Fruit fly (Drosophila melanogaster): Measurements from ENCODE around the gene KrT95D.
A peak's percentile ranks its signal among the peaks of the same experiment; 100 is the strongest.

The KrT95D gene

dm6 chr3R:23992823-23993797 lies 38.5 kb downstream of the KrT95D start, which contains the start of the genes Epp and Rab7 (continued):
- TF ChIP-seq rib (GFP tag; IDR thresholded peaks at IDR 0.05), result no peak
- TF ChIP-seq Camta (GFP tag; optimal IDR thresholded peaks at IDR 0.05), result peak; percentile 5
- TF ChIP-seq pb (GFP tag; optimal IDR thresholded peaks at IDR 0.05), result peak; percentile 51
- TF ChIP-seq CG15514 (GFP tag; optimal IDR thresholded peaks at IDR 0.05), result peak; percentile 66
- no peak for TF ChIP-seq CG17359 (tag; optimal IDR thresholded peaks at IDR 0.05)
- TF ChIP-seq Ada2b (GFP tag; IDR thresholded peaks at IDR 0.05), result no peak
- no peak for TF ChIP-seq Optix (GFP tag; IDR thresholded peaks at IDR 0.05)
- TF ChIP-seq B-H1 (GFP tag; IDR thresholded peaks at IDR 0.05), result no peak
- peak; percentile 97 for TF ChIP-seq CG13624 (GFP tag; optimal IDR thresholded peaks at IDR 0.05)
- TF ChIP-seq p53 (GFP tag; optimal IDR thresholded peaks at IDR 0.05), result peak; percentile 32
- TF ChIP-seq CG2116 (GFP tag; optimal IDR thresholded peaks at IDR 0.05), result peak; percentile 95
- TF ChIP-seq CG14441 (GFP tag; IDR thresholded peaks at IDR 0.05), result no peak
- no peak for TF ChIP-seq cad (GFP tag; optimal IDR thresholded peaks at IDR 0.05)

- TF ChIP-seq CG10321 (GFP tag; IDR thresholded peaks at IDR 0.05), result no peak
- no peak for TF ChIP-seq CG7372 (GFP tag; IDR thresholded peaks at IDR 0.05)
- no peak for TF ChIP-seq Abd-B (GFP tag; optimal IDR thresholded peaks at IDR 0.05)
- no peak for TF ChIP-seq MTF-1 (GFP tag; optimal IDR thresholded peaks at IDR 0.05; ENCODE audit: borderline replicate concordance)
- TF ChIP-seq PHDP (tag; optimal IDR thresholded peaks at IDR 0.05), result no peak
- TF ChIP-seq Fer3 (tag; optimal IDR thresholded peaks at IDR 0.05), result no peak
- no peak for TF ChIP-seq CG15696 (tag; optimal IDR thresholded peaks at IDR 0.05)
- no peak for TF ChIP-seq CG30020 (tag; optimal IDR thresholded peaks at IDR 0.05)
- TF ChIP-seq D19A (tag; optimal IDR thresholded peaks at IDR 0.05), result no peak
- TF ChIP-seq her (GFP tag; optimal IDR thresholded peaks at IDR 0.05), result no peak
- no peak for TF ChIP-seq CG14860 (GFP tag; IDR thresholded peaks at IDR 0.05; ENCODE audit: partially characterized antibody)
- no peak for TF ChIP-seq CG1602 (GFP tag; optimal IDR thresholded peaks at IDR 0.05)
- no peak for TF ChIP-seq gem (tag; optimal IDR thresholded peaks at IDR 0.05)
- TF ChIP-seq chinmo (GFP tag; IDR thresholded peaks at IDR 0.05; ENCODE audit: partially characterized antibody), result 0 out of 4 replicates have a peak, but pooled peaks have one; percentile 41
- TF ChIP-seq CG6254 (GFP tag; optimal IDR thresholded peaks at IDR 0.05), result no peak
- peak; percentile 94 for TF ChIP-seq exex (tag; optimal IDR thresholded peaks at IDR 0.05)
- TF ChIP-seq CG13296 (GFP tag; optimal IDR thresholded peaks at IDR 0.05), result no peak
- TF ChIP-seq Vsx1 (GFP tag; optimal IDR thresholded peaks at IDR 0.05), result peak; percentile 12
- TF ChIP-seq CG15514 (GFP tag; optimal IDR thresholded peaks at IDR 0.05), result no peak
- TF ChIP-seq CG10462 (GFP tag; optimal IDR thresholded peaks at IDR 0.05), result no peak
- no peak for TF ChIP-seq kay (GFP tag; optimal IDR thresholded peaks at IDR 0.05)
- TF ChIP-seq lab (GFP tag; optimal IDR thresholded peaks at IDR 0.05), result no peak
These were observed 40.3 kb downstream of the KrT95D start for dm6 chr3R:23991364-23991763.

- peak; percentile 41; the same call in 1 of the 2 replicates for TF ChIP-seq CG4360 (GFP tag; IDR thresholded peaks at IDR 0.05)
- TF ChIP-seq Lhr (GFP tag; optimal IDR thresholded peaks at IDR 0.05), result no peak
- peak; percentile 60 for TF ChIP-seq CG4282 (GFP tag; optimal IDR thresholded peaks at IDR 0.05)
- TF ChIP-seq pnt (GFP tag; optimal IDR thresholded peaks at IDR 0.05), result no peak
- peak; percentile 31 for TF ChIP-seq fu2 (GFP tag; optimal IDR thresholded peaks at IDR 0.05)
- TF ChIP-seq CG10267 (tag; optimal IDR thresholded peaks at IDR 0.05), result peak; percentile 96
- TF ChIP-seq CG10321 (GFP tag; IDR thresholded peaks at IDR 0.05), result no peak
- no peak for TF ChIP-seq CG15269 (tag; optimal IDR thresholded peaks at IDR 0.05)
- no peak for TF ChIP-seq tio (GFP tag; optimal IDR thresholded peaks at IDR 0.05)
- peak; percentile 34 for TF ChIP-seq trem (tag; optimal IDR thresholded peaks at IDR 0.05)
- TF ChIP-seq hb (GFP tag; IDR thresholded peaks at IDR 0.05; ENCODE audit: partially characterized antibody), result peak; percentile 77
- no peak for TF ChIP-seq Trl (optimal IDR thresholded peaks at IDR 0.05)
- TF ChIP-seq Trl (GFP tag; optimal IDR thresholded peaks at IDR 0.05), result peak; percentile 51
- no peak for TF ChIP-seq trh (GFP tag; optimal IDR thresholded peaks at IDR 0.05)
- no peak for TF ChIP-seq CG12744 (GFP tag; optimal IDR thresholded peaks at IDR 0.05)
These were observed 45.1 kb downstream of the KrT95D start, which contains the start of the genes CG13603 and CG5902 for dm6 chr3R:23986479-23986930. Gene CG13603 (minus strand): TSS chr3R:23986569. Gene CG5902 (plus strand): TSS chr3R:23986642.

Measured in whole organism, embryonic.